Fruit fly (Drosophila melanogaster): Measurements from ENCODE around the gene CG4592.

The CG4592 gene

dm6 chr2L:9908468-9908967 is 12.9 kb upstream of the CG4592 start, which contains the start of gene CG13124 (continued):
- no peak for TF ChIP-seq Sry-δ (GFP tag; optimal IDR thresholded peaks at IDR 0.05)
- TF ChIP-seq Rfx (GFP tag; IDR thresholded peaks at IDR 0.05) = peak; percentile 74
- no peak for TF ChIP-seq CG1233 (GFP tag; optimal IDR thresholded peaks at IDR 0.05)
- no peak for TF ChIP-seq CoRest (tag; optimal IDR thresholded peaks at IDR 0.05)
- TF ChIP-seq gce (GFP tag; IDR thresholded peaks at IDR 0.05) = no peak
- no peak for TF ChIP-seq Blimp-1 (GFP tag; optimal IDR thresholded peaks at IDR 0.05)
- no peak for TF ChIP-seq chif (GFP tag; optimal IDR thresholded peaks at IDR 0.05)
- no peak; the same call in 1 of the 2 replicates for TF ChIP-seq lmd (GFP tag; IDR thresholded peaks at IDR 0.05)
- TF ChIP-seq Six4 (GFP tag; optimal IDR thresholded peaks at IDR 0.05) = no peak
- no peak for TF ChIP-seq Camta (GFP tag; optimal IDR thresholded peaks at IDR 0.05)
- no peak for TF ChIP-seq pros (GFP tag; optimal IDR thresholded peaks at IDR 0.05)
- no peak for TF ChIP-seq Rx (GFP tag; IDR thresholded peaks at IDR 0.05)
- no peak for TF ChIP-seq Antp (GFP tag; optimal IDR thresholded peaks at IDR 0.05)
- no peak for TF ChIP-seq CG9876 (GFP tag; optimal IDR thresholded peaks at IDR 0.05)
- TF ChIP-seq exex (tag; optimal IDR thresholded peaks at IDR 0.05) = no peak
- TF ChIP-seq BtbVII (GFP tag; optimal IDR thresholded peaks at IDR 0.05) = peak; percentile 60
- TF ChIP-seq cad (GFP tag; optimal IDR thresholded peaks at IDR 0.05) = no peak
- no peak for TF ChIP-seq sqz (GFP tag; optimal IDR thresholded peaks at IDR 0.05)
- TF ChIP-seq tap (tag; optimal IDR thresholded peaks at IDR 0.05) = no peak
- TF ChIP-seq ken (GFP tag; IDR thresholded peaks at IDR 0.05) = no peak
- TF ChIP-seq BEAF-32 (GFP tag; optimal IDR thresholded peaks at IDR 0.05) = no peak
- TF ChIP-seq sisA (GFP tag; IDR thresholded peaks at IDR 0.05) = no peak
- peak; percentile 62 for TF ChIP-seq CG34376 (GFP tag; optimal IDR thresholded peaks at IDR 0.05)
- TF ChIP-seq twi (tag; optimal IDR thresholded peaks at IDR 0.05) = no peak
- peak; percentile 56; the same call in 1 of the 2 replicates for TF ChIP-seq rib (GFP tag; IDR thresholded peaks at IDR 0.05)
- TF ChIP-seq nau (GFP tag; optimal IDR thresholded peaks at IDR 0.05) = no peak
- TF ChIP-seq CG4730 (GFP tag; IDR thresholded peaks at IDR 0.05) = no peak
- TF ChIP-seq Gug (GFP tag; IDR thresholded peaks at IDR 0.05) = no peak
- no peak for TF ChIP-seq jumu (GFP tag; optimal IDR thresholded peaks at IDR 0.05)
- no peak for TF ChIP-seq B-H1 (GFP tag; IDR thresholded peaks at IDR 0.05)
- peak; percentile 58 for TF ChIP-seq CG17385 (GFP tag; optimal IDR thresholded peaks at IDR 0.05)
- no peak for TF ChIP-seq ttk (GFP tag; IDR thresholded peaks at IDR 0.05)
- TF ChIP-seq Dbx (GFP tag; IDR thresholded peaks at IDR 0.05) = peak; percentile 42; the same call in 1 of the 3 replicates
- no peak for TF ChIP-seq Fer2 (tag; optimal IDR thresholded peaks at IDR 0.05)
- no peak for TF ChIP-seq CG9215 (GFP tag; IDR thresholded peaks at IDR 0.05)
- TF ChIP-seq otp (GFP tag; IDR thresholded peaks at IDR 0.05) = no peak
- TF ChIP-seq sens-2 (GFP tag; IDR thresholded peaks at IDR 0.05) = 0 out of 2 replicates have a peak, but pooled peaks have one; percentile 10
- no peak for TF ChIP-seq Atf3 (GFP tag; optimal IDR thresholded peaks at IDR 0.05)
- TF ChIP-seq ATbp (GFP tag; optimal IDR thresholded peaks at IDR 0.05) = peak; percentile 16
- TF ChIP-seq CG11695 (GFP tag; IDR thresholded peaks at IDR 0.05) = peak; percentile 23; the same call in 1 of the 3 replicates
- no peak for TF ChIP-seq CG2116 (GFP tag; optimal IDR thresholded peaks at IDR 0.05)
- TF ChIP-seq CG2712 (tag; optimal IDR thresholded peaks at IDR 0.05) = no peak
- no peak for TF ChIP-seq maf-S (GFP tag; optimal IDR thresholded peaks at IDR 0.05)
- no peak for TF ChIP-seq CG6272 (GFP tag; IDR thresholded peaks at IDR 0.05)
- TF ChIP-seq stc (GFP tag; IDR thresholded peaks at IDR 0.05) = no peak
- TF ChIP-seq CG17802 (tag; optimal IDR thresholded peaks at IDR 0.05) = no peak
- TF ChIP-seq CG15269 (tag; optimal IDR thresholded peaks at IDR 0.05) = peak; percentile 44
- TF ChIP-seq CG10431 (GFP tag; optimal IDR thresholded peaks at IDR 0.05) = no peak
- TF ChIP-seq CG3726 (GFP tag; IDR thresholded peaks at IDR 0.05) = no peak
- 0 out of 2 replicates have a peak, but pooled peaks have one; percentile 22 for TF ChIP-seq ap (GFP tag; IDR thresholded peaks at IDR 0.05)
- TF ChIP-seq prd (optimal IDR thresholded peaks at IDR 0.05) = no peak
- no peak for TF ChIP-seq prd (GFP tag; IDR thresholded peaks at IDR 0.05)
